Worm (Caenorhabditis elegans) whole organism, dauer: ENCODE results near the gene T12B5.15.

ENCODE experiments used
- unc-62 ChIP-seq: sonication (generic microtip); optimal IDR thresholded peaks from 2 replicates; lab custom pipeline; 2017; ENCODE audit warnings: missing biosample characterization, missing genetic modification reagents, missing genetic modification characterization

The T12B5.15 gene

ce11 chrIII:954553-954952 lies at the start of gene T12B5.15, which contains the start of gene T12B5.14:
Gene T12B5.15 (minus strand): TSS chrIII:954653.
Gene T12B5.14 (plus strand): TSS chrIII:954873.
- TF ChIP-seq unc-62 (GFP tag; lab: Kevin White, UChicago) = no peak

DNA sequence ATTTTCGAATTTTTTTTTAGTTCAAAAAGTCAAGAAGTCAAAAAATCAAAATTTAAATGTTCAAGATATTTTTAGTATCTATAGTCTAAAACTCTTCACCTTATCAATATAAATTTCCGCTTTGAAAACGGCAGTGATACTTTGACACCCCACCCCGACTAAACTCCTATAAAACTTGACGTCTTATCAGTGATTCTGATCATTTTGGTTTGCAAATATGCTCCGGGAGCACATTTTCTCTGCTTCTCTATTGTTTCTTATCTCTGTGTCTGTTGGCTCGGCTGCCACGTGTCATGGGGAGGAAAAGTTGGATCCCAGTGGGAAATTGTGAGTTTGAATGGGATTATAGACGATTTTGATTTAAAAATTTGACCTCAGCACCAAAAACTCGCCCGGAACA lies 48.1 kb upstream of the T12B5.15 start, which contains the start of gene clec-150:
TSS of gene clec-150 (plus strand) at position 198 of the 400 bp plus-strand sequence.
- no peak for TF ChIP-seq unc-62 (GFP tag; lab: Kevin White, UChicago)

DNA sequence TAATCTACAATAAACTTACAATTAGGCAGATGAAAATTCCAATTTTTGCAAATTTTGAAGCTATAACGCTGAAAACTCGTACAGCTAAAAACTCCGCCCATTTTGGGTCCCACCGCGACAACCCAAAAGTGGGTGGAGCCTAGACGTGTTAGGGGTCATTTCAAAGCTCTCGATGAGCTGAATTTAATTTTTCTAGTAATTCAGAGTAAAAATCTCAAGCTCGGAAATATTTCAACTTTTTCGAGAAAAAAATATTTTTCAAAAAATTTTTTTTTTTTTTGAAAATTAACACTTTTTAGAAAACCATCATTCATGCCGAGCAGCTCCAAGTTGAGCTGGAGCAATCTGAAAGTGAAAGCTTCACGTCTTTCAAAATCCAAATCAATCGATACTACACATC lies 46.8 kb upstream of the T12B5.15 start, which contains the start of gene R06B10.7:
TSS of gene R06B10.7 (minus strand) at position 101 of the 400 bp plus-strand sequence.
- TF ChIP-seq unc-62 (GFP tag; lab: Kevin White, UChicago) = no peak

ce11 chrIII:998855-999254 lies 44.4 kb upstream of the T12B5.15 start:
- TF ChIP-seq unc-62 (GFP tag; lab: Kevin White, UChicago) = no peak

DNA sequence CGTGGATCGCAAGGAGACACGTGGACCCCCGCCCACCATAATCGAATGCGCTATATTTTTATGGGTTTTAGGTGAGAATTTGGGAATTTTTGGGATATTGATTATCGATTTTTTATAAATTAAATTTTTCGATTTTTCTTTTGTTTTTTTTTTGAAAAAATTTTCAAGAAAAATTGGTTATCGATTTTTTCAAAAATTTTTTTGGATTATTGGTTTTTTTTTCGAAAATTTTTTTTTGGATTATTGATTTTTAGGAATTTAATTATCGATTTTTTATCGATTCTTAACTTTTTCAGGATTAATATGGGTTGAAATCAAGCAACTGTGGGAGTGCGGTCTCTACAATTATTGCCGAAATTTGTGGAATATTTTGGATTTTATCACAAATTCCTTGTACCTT lies 42.1 kb upstream of the T12B5.15 start:
- TF ChIP-seq unc-62 (GFP tag; lab: Kevin White, UChicago) = no peak

DNA sequence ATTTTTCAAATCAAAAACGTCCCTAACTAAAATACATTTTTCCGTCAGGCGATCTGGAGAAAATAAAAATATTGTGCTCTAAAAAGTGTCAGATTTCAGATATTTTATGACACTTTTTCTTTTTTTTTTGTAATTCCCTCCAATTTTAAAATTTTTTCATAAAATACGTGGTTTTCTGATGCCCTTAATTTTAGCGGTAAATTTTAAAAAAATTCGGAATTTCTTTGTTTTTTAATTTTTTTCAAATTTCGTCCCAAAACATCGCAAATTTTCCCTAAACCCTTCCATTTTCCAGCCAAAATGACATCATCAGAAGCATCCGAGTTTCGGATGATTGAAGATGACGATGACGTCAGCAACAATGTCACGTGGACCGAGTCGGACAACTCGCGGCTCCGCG lies 37.1 kb upstream of the T12B5.15 start, which contains the start of gene trp-2:
TSS of gene trp-2 (plus strand) at position 301 of the 400 bp plus-strand sequence.
- no peak for TF ChIP-seq unc-62 (GFP tag; lab: Kevin White, UChicago)

- TF ChIP-seq unc-62 (GFP tag; lab: Kevin White, UChicago) = no peak
Observed at ce11 chrIII:989558-989957, 35.1 kb upstream of the T12B5.15 start.

DNA sequence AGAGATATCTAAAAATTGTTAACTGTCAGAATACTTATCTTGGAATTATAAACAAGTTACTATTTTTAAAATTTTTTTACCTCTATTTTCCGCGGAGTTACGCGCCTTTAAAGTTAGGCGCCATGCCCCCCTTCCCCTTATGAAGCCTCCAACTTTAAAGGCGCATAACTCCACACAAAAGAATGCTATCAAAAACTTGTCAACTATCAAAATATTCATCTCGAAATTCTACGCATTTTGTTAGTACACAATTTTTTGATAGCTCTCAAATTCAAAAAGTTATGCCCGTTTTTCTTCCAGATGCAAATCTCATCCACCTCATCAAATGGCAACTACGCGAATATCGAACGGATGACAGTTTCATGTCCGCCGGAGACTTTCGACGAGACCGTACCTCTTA lies 28.5 kb upstream of the T12B5.15 start, which contains the start of gene tbc-10:
TSS of gene tbc-10 (plus strand) at position 301 of the 400 bp plus-strand sequence.
- TF ChIP-seq unc-62 (GFP tag; lab: Kevin White, UChicago) = no peak

DNA sequence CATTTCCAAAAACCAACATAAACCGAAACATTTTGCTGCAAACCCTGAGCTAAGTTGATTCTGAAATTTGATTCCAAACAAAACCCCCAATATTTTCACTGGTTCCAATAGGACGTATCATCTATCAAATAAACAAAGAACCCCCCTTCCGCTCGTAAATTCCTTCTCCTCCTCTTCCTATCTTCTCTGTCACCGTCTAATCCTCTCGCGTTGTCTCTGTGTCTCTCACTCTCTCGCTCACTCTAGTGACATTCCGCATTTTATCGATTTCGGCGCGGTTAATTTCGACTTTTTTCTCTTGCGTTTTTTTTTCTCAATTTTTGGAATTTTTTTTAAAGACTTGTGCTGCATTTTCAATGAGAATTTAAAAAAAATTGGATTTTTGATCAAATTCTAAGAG lies 27.5 kb upstream of the T12B5.15 start:
- no peak for TF ChIP-seq unc-62 (GFP tag; lab: Kevin White, UChicago)

DNA sequence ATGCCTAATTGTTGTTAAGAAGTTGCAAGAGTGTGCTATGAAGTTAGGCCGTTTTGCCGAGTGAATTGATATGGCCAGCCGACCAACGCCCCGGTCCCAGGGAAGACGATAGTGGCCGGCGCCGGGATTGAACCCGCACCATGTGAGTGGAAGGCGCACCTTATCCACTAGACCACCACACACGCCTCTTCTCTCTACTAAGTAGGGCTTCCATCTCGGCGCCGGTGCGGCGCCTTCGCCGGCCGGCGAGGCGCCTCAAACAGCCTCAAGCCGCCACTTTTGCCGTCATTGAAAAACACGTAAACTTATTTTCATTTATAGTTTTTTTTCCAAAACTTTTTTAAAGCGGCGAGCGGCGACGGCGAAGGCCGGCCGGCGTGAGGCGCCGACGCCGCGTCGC lies 24.4 kb upstream of the T12B5.15 start:
- TF ChIP-seq unc-62 (GFP tag; lab: Kevin White, UChicago) = no peak

ce11 chrIII:970928-971327 lies 16.5 kb upstream of the T12B5.15 start:
- TF ChIP-seq unc-62 (GFP tag; lab: Kevin White, UChicago) = no peak

DNA sequence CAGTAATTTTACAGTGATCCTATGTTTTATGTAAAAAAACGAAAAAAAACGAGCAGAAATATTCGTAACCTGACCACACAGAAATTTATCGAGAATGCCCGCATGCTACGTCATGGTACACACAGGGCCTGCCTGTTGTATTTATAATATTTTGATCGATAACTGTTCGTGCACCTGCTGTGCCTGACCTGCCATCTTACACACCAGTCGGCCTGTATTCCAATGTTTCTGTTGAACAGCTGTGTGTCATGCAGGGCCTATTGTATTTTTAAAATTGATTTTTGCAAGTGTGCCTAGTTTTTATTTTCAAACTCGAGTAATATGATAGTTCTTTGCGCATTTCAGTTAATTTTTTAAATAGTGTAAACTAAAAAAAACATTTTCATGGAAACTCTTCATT lies 11.8 kb upstream of the T12B5.15 start:
- no peak for TF ChIP-seq unc-62 (GFP tag; lab: Kevin White, UChicago)

ce11 chrIII:964637-965036 lies 10.2 kb upstream of the T12B5.15 start:
- no peak for TF ChIP-seq unc-62 (GFP tag; lab: Kevin White, UChicago)

DNA sequence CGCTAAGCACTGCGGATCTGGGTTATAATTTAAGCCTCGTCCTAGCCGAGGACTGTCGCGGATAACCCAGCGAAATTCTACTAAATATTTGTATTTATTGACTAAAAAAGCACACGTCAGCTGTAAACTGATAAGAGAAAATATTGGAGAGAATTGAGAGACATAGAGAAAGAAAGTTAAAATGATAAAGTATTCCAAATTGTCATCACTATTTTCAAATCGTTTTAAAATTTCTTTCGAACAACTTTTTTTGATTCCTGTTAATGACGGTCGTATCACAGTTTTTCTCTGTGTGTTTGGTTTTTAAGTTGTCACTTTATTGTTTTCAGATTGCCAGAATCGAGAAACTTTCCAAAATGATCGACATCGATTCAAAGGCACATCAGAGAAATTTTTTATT lies 7.5 kb upstream of the T12B5.15 start, which contains the start of gene fbxa-51:
TSS of gene fbxa-51 (plus strand) at position 322 of the 400 bp plus-strand sequence.
- no peak for TF ChIP-seq unc-62 (GFP tag; lab: Kevin White, UChicago)

DNA sequence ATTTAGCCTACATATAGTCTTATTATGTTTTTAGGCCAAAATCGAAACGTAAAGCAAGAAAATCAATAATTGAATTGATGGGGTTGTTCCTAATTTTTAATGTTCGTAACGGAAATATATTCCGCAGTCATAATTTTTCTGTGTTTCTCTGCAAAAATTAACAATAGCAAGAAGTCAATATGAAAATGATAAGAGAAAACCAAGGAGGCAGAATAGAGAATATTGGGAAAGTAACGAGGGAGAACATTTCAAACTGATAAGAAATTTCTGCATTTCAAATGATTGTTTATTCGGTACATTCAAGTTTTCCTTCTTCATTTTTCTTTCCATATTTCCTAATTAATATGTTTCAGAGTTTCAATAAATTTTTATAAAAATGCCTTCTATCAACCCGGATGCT lies 1.5 kb upstream of the T12B5.15 start, which contains the start of gene fbxa-54:
TSS of gene fbxa-54 (plus strand) at position 354 of the 400 bp plus-strand sequence.
- TF ChIP-seq unc-62 (GFP tag; lab: Kevin White, UChicago) = no peak

- no peak for TF ChIP-seq unc-62 (GFP tag; lab: Kevin White, UChicago)
Observed at ce11 chrIII:952184-952583, 2.3 kb downstream of the T12B5.15 start, which contains the start of gene fbxa-10. Gene fbxa-10 (plus strand): TSS chrIII:952390.

DNA sequence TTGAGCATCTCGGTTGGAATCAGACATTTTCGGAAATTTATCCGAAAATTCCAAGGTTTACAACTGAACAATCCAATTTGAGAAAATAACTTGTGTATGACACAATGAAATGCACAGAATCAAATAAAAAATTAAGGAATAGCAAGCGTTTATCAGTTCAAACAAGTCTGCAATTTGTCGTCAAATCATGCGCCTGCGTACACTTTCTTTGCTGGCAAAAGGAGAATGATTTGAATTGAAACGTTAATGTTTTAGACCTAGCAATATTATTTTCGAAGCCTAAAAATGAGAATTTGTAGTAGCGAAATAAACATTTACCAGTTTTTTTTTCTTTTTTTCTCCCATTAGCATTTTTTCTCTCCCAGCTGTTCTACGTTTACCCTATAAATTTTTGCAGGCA lies 4.0 kb downstream of the T12B5.15 start, which contains the start of the genes fbxa-67 and fbxa-11:
TSS of gene fbxa-67 (minus strand) at position 199 of the 400 bp plus-strand sequence.
TSS of gene fbxa-11 (plus strand) at position 398 of the 400 bp plus-strand sequence.
- TF ChIP-seq unc-62 (GFP tag; lab: Kevin White, UChicago) = no peak
